Worm (Caenorhabditis elegans) whole organism, L4 larva: Measurements from ENCODE around the gene T08D10.3.

Experiments used
- F10B5.3 ChIP-seq: sonication (generic microtip); optimal IDR thresholded peaks from 2 replicates; lab custom pipeline; 2016; ENCODE audit warnings: mild to moderate bottlenecking, missing genetic modification characterization, missing compliant biosample characterization
- F37D6.2 ChIP-seq: sonication (generic microtip); optimal IDR thresholded peaks from 2 replicates; lab custom pipeline; 2016; ENCODE audit warnings: mild to moderate bottlenecking, missing genetic modification characterization, missing compliant biosample characterization
- T20F7.1 ChIP-seq: fragments of 200-800 bp; sonication (Bioruptor generic); optimal IDR thresholded peaks from 2 replicates; lab custom pipeline; 2018; ENCODE audit warnings: mild to moderate bottlenecking, missing genetic modification characterization, missing compliant biosample characterization
- Y105C5A.15 ChIP-seq: fragments of 200-800 bp; sonication (Bioruptor generic); IDR thresholded peaks from 2 replicates; pipeline ENCODE4 v1.3.6; 2022; ENCODE audit warnings: missing genetic modification characterization, missing compliant biosample characterization
- Y5F2A.4 ChIP-seq: fragments of 200-800 bp; sonication (Bioruptor generic); optimal IDR thresholded peaks from 2 replicates; lab custom pipeline; 2018; ENCODE audit warnings: mild to moderate bottlenecking, missing genetic modification characterization, missing compliant biosample characterization
- ZK337.2 ChIP-seq: fragments of 200-800 bp; sonication (Bioruptor generic); IDR thresholded peaks from 2 replicates; pipeline ENCODE4 v1.3.6; 2022; ENCODE audit warnings: missing genetic modification reagents, missing genetic modification characterization, missing compliant biosample characterization
- ZK546.5 ChIP-seq, 2 experiments: sonication (generic microtip); optimal IDR thresholded peaks; 2 replicates each; lab custom pipeline; 2017; ENCODE audit warnings: missing biosample characterization in 2 of 2, missing genetic modification characterization in 2 of 2
- ceh-82 ChIP-seq: sonication (generic microtip); optimal IDR thresholded peaks from 2 replicates; lab custom pipeline; 2017; ENCODE audit warnings: missing biosample characterization, missing genetic modification characterization
- daf-16 ChIP-seq, 3 experiments: sonication (generic microtip); optimal IDR thresholded peaks; 2 replicates each; lab custom pipeline; 2016 to 2017; ENCODE audit warnings: missing genetic modification characterization in 3 of 3, missing genetic modification reagents in 3 of 3, mild to moderate bottlenecking in 2 of 3, missing compliant biosample characterization in 2 of 3, missing biosample characterization in 1 of 3, moderate library complexity in 1 of 3
- daf-8 ChIP-seq: fragments of 200-800 bp; sonication (Bioruptor generic); IDR thresholded peaks from 2 replicates; pipeline ENCODE4 v1.3.6; 2022; ENCODE audit warnings: missing genetic modification characterization, missing compliant biosample characterization
- dmd-6 ChIP-seq: fragments of 200-800 bp; sonication (Bioruptor generic); IDR thresholded peaks from 2 replicates; pipeline ENCODE4 v1.3.6; 2022; ENCODE audit warnings: missing genetic modification reagents, missing genetic modification characterization, missing compliant biosample characterization
- dmd-8 ChIP-seq: fragments of 200-800 bp; sonication (Bioruptor generic); IDR thresholded peaks from 2 replicates; pipeline ENCODE4 v1.3.6; 2022; ENCODE audit warnings: missing genetic modification characterization, missing compliant biosample characterization
- dmd-9 ChIP-seq: fragments of 200-800 bp; sonication (Bioruptor generic); IDR thresholded peaks from 2 replicates; pipeline ENCODE4 v1.3.6; 2022; ENCODE audit warnings: missing genetic modification reagents, missing genetic modification characterization, missing compliant biosample characterization
- dpl-1 ChIP-seq: fragments of 150-350 bp; optimal IDR thresholded peaks from 2 replicates; lab custom pipeline; 2014; ENCODE audit warnings: missing biosample characterization, missing genetic modification reagents, missing genetic modification characterization
- duxl-1 ChIP-seq: sonication (generic microtip); optimal IDR thresholded peaks from 2 replicates; lab custom pipeline; 2016; ENCODE audit warnings: mild to moderate bottlenecking, missing genetic modification characterization, moderate library complexity, missing compliant biosample characterization; ENCODE audit not compliant: poor library complexity
- dve-1 ChIP-seq: sonication (generic microtip); optimal IDR thresholded peaks from 2 replicates; lab custom pipeline; 2017; ENCODE audit warnings: antibody characterized with exemption, mild to moderate bottlenecking, missing genetic modification characterization, missing compliant biosample characterization; ENCODE audit not compliant: insufficient read depth
- egl-43 ChIP-seq: fragments of 200-800 bp; sonication (Bioruptor generic); IDR thresholded peaks from 2 replicates; pipeline ENCODE4 v1.3.6; 2022; ENCODE audit warnings: missing genetic modification reagents, missing genetic modification characterization, missing compliant biosample characterization
- fkh-10 ChIP-seq: fragments of 150-350 bp; optimal IDR thresholded peaks from 2 replicates; lab custom pipeline; 2014; ENCODE audit warnings: missing biosample characterization, missing genetic modification reagents, missing genetic modification characterization
- gei-8 ChIP-seq: fragments of 200-800 bp; sonication (Bioruptor generic); optimal IDR thresholded peaks from 2 replicates; lab custom pipeline; 2018; ENCODE audit warnings: mild to moderate bottlenecking, missing genetic modification characterization, missing compliant biosample characterization
- hif-1 ChIP-seq, 2 experiments: sonication (generic microtip); optimal IDR thresholded peaks; 2 replicates each; lab custom pipeline; 2016 to 2017; ENCODE audit warnings: missing compliant biosample characterization in 2 of 2, missing genetic modification characterization in 2 of 2, missing genetic modification reagents in 2 of 2, missing genotype in 2 of 2, mild to moderate bottlenecking in 1 of 2
- hlh-11 ChIP-seq: fragments of 200-800 bp; sonication (Bioruptor generic); optimal IDR thresholded peaks from 2 replicates; lab custom pipeline; 2018; ENCODE audit warnings: mild to moderate bottlenecking, missing genetic modification characterization, missing compliant biosample characterization
- hlh-30 ChIP-seq: sonication (generic microtip); optimal IDR thresholded peaks from 2 replicates; lab custom pipeline; 2017; ENCODE audit warnings: antibody characterized with exemption, mild to moderate bottlenecking, missing genetic modification characterization, missing compliant biosample characterization; ENCODE audit not compliant: insufficient read depth
- hmg-1.1 ChIP-seq: fragments of 200-800 bp; sonication (Bioruptor generic); IDR thresholded peaks from 2 replicates; pipeline ENCODE4 v1.3.6; 2022; ENCODE audit warnings: missing genetic modification reagents, missing genetic modification characterization, missing compliant biosample characterization
- lim-7 ChIP-seq: fragments of 200-800 bp; sonication (Bioruptor generic); IDR thresholded peaks from 2 replicates; pipeline ENCODE4 v1.3.6; 2022; ENCODE audit warnings: missing genetic modification characterization, missing compliant biosample characterization
- lin-1 ChIP-seq: fragments of 200-800 bp; sonication (Bioruptor generic); IDR thresholded peaks from 2 replicates; pipeline ENCODE4 v1.3.6; 2022; ENCODE audit warnings: missing genetic modification reagents, missing genetic modification characterization, missing compliant biosample characterization
- lin-13 ChIP-seq: fragments of 150-350 bp; optimal IDR thresholded peaks from 2 replicates; lab custom pipeline; 2014; ENCODE audit warnings: missing biosample characterization, missing genetic modification reagents, missing genetic modification characterization
- lin-38 ChIP-seq: fragments of 200-800 bp; sonication (Bioruptor generic); IDR thresholded peaks from 2 replicates; pipeline ENCODE4 v1.3.6; 2022; ENCODE audit warnings: missing genetic modification reagents, missing genetic modification characterization, missing compliant biosample characterization
- mes-2 ChIP-seq: sonication (generic microtip); optimal IDR thresholded peaks from 2 replicates; lab custom pipeline; 2016; ENCODE audit warnings: missing genotype, mild to moderate bottlenecking, missing genetic modification characterization, missing compliant biosample characterization; ENCODE audit not compliant: poor library complexity, severe bottlenecking
- mxl-2 ChIP-seq: fragments of 200-800 bp; sonication (Bioruptor generic); conservative IDR thresholded peaks from 2 replicates; pipeline ENCODE4 v1.3.6; 2022; ENCODE audit warnings: missing genetic modification reagents, missing genetic modification characterization, missing compliant biosample characterization
- nhr-25 ChIP-seq: sonication (generic microtip); optimal IDR thresholded peaks from 2 replicates; lab custom pipeline; 2017; ENCODE audit warnings: missing genetic modification characterization, mild to moderate bottlenecking, missing compliant biosample characterization, antibody characterized with exemption, moderate library complexity, borderline replicate concordance; ENCODE audit not compliant: insufficient read depth
- nhr-41 ChIP-seq: fragments of 200-800 bp; sonication (Bioruptor generic); IDR thresholded peaks from 2 replicates; pipeline ENCODE4 v1.3.6; 2022; ENCODE audit warnings: missing genetic modification reagents, missing genetic modification characterization, missing compliant biosample characterization
- nhr-6 ChIP-seq: fragments of 150-350 bp; optimal IDR thresholded peaks from 2 replicates; lab custom pipeline; 2014; ENCODE audit warnings: missing biosample characterization, missing genetic modification characterization
- pqm-1 ChIP-seq: sonication (generic microtip); optimal IDR thresholded peaks from 2 replicates; lab custom pipeline; 2017; ENCODE audit warnings: missing biosample characterization, missing genetic modification characterization
- rbr-2 ChIP-seq: sonication (generic microtip); optimal IDR thresholded peaks from 2 replicates; lab custom pipeline; 2016; ENCODE audit warnings: missing genotype, missing genetic modification characterization, missing compliant biosample characterization
- snpc-1.2 ChIP-seq: fragments of 200-800 bp; sonication (Bioruptor generic); IDR thresholded peaks from 2 replicates; pipeline ENCODE4 v1.3.6; 2022; ENCODE audit warnings: missing genetic modification reagents, missing genetic modification characterization, missing compliant biosample characterization
- snpc-4 ChIP-seq: fragments of 150-350 bp; optimal IDR thresholded peaks from 2 replicates; lab custom pipeline; 2014; ENCODE audit warnings: missing biosample characterization, missing genetic modification characterization
- spr-1 ChIP-seq: sonication (generic microtip); optimal IDR thresholded peaks from 2 replicates; lab custom pipeline; 2016; ENCODE audit warnings: mild to moderate bottlenecking, missing genetic modification characterization, missing compliant biosample characterization
- spr-3 ChIP-seq: fragments of 200-800 bp; sonication (Bioruptor generic); optimal IDR thresholded peaks from 2 replicates; lab custom pipeline; 2018; ENCODE audit warnings: mild to moderate bottlenecking, missing genetic modification characterization, missing compliant biosample characterization
- tag-97 ChIP-seq: fragments of 200-800 bp; sonication (Bioruptor generic); IDR thresholded peaks from 2 replicates; pipeline ENCODE4 v1.3.6; 2022; ENCODE audit warnings: missing genetic modification characterization, missing compliant biosample characterization
- unc-130 ChIP-seq: sonication (generic microtip); optimal IDR thresholded peaks from 2 replicates; lab custom pipeline; 2016; ENCODE audit warnings: missing genetic modification reagents, missing genetic modification characterization, missing compliant biosample characterization
- unc-39 ChIP-seq: sonication (generic microtip); optimal IDR thresholded peaks from 2 replicates; lab custom pipeline; 2017; ENCODE audit warnings: missing biosample characterization, missing genetic modification characterization
- unc-62 ChIP-seq, 3 experiments: fragments of 150-350 bp in 1 of 3; sonication (generic microtip); optimal IDR thresholded peaks in 2 of 3; peaks in 1 of 3; 1 replicate in 1 of 3; 2 replicates in 2 of 3; lab custom pipeline; 2014 to 2017; ENCODE audit warnings: missing biosample characterization in 3 of 3, missing genetic modification characterization in 3 of 3, missing genetic modification reagents in 3 of 3, missing genotype in 1 of 3
- zag-1 ChIP-seq: fragments of 150-350 bp; optimal IDR thresholded peaks from 2 replicates; lab custom pipeline; 2014; ENCODE audit warnings: missing biosample characterization, missing genetic modification characterization
- zfp-2 ChIP-seq: sonication (generic microtip); optimal IDR thresholded peaks from 2 replicates; lab custom pipeline; 2016; ENCODE audit warnings: mild to moderate bottlenecking, missing genetic modification characterization, missing compliant biosample characterization
- zfp-3 ChIP-seq: fragments of 200-800 bp; sonication (Bioruptor generic); conservative IDR thresholded peaks from 2 replicates; pipeline ENCODE4 v1.3.6; 2022; ENCODE audit warnings: missing genetic modification reagents, missing genetic modification characterization, missing compliant biosample characterization
- zip-2 ChIP-seq: fragments of 150-350 bp; optimal IDR thresholded peaks from 2 replicates; lab custom pipeline; 2014; ENCODE audit warnings: missing biosample characterization, missing genetic modification characterization
- ztf-11 ChIP-seq: fragments of 150-350 bp; optimal IDR thresholded peaks from 2 replicates; lab custom pipeline; 2014; ENCODE audit warnings: missing biosample characterization, missing genetic modification characterization
- ztf-7 ChIP-seq: fragments of 150-350 bp; optimal IDR thresholded peaks from 2 replicates; lab custom pipeline; 2014; ENCODE audit warnings: missing biosample characterization, missing genetic modification characterization

The T08D10.3 gene

ce11 chrX:11962050-11962788 is 7.0 kb downstream of the T08D10.3 start (continued):
- TF ChIP-seq ztf-11 (no peak), tag-97 (GFP tag; lab: Robert Waterston, UW) (no peak), Y105C5A.15 (GFP tag; lab: Robert Waterston, UW) (no peak), rbr-2 (tag; lab: Kevin White, UChicago) (no peak), unc-62 (GFP tag; optimal IDR thresholded peaks at IDR 0.05 in 1 of 2; lab: Kevin White, UChicago) (no peak), unc-62 (tag; optimal IDR thresholded peaks at IDR 0.05; lab: Kevin White, UChicago) (no peak), ZK546.5 (tag; optimal IDR thresholded peaks at IDR 0.05; lab: Kevin White, UChicago) (no peak), ztf-7 (no peak), dve-1 (tag; lab: Kevin White, UChicago) (peak; percentile 77), F10B5.3 (no peak), mxl-2 (GFP tag; lab: Robert Waterston, UW) (no peak), ZK337.2 (GFP tag; lab: Robert Waterston, UW) (no peak), daf-8 (no peak), snpc-1.2 (GFP tag; lab: Robert Waterston, UW) (no peak), ceh-82 (tag; lab: Kevin White, UChicago) (no peak), zag-1 (tag; lab: Kevin White, UChicago) (no peak), fkh-10 (GFP tag; lab: Kevin White, UChicago) (no peak), F37D6.2 (tag; lab: Kevin White, UChicago) (no peak), T20F7.1 (GFP tag; lab: Kevin White, UChicago) (no peak), hlh-30 (tag; lab: Kevin White, UChicago) (no peak), lin-1 (GFP tag; lab: Robert Waterston, UW) (0 out of 2 replicates have a peak, but pooled peaks have one; percentile 39), hlh-11 (tag; lab: Kevin White, UChicago) (peak; percentile 86), spr-1 (no peak), dmd-9 (no peak), hmg-1.1 (GFP tag; lab: Robert Waterston, UW) (no peak), unc-130 (GFP tag; lab: Kevin White, UChicago) (no peak), egl-43 (no peak), dmd-6 (peak; percentile 81), lin-13 (GFP tag; lab: Kevin White, UChicago) (no peak), lim-7 (GFP tag; lab: Robert Waterston, UW) (no peak), dmd-8 (GFP tag; lab: Robert Waterston, UW) (no peak), snpc-4 (no peak), zfp-2 (tag; lab: Kevin White, UChicago) (no peak), nhr-25 (tag; lab: Kevin White, UChicago) (no peak), spr-3 (GFP tag; lab: Kevin White, UChicago) (no peak), pqm-1 (tag; lab: Kevin White, UChicago) (peak; percentile 33), nhr-41 (GFP tag; lab: Robert Waterston, UW) (peak; percentile 75; the same call in 1 of the 2 replicates), dpl-1 (GFP tag; lab: Kevin White, UChicago) (no peak), mes-2 (tag; lab: Kevin White, UChicago) (no peak), zfp-3 (GFP tag; lab: Robert Waterston, UW) (no peak), Y5F2A.4 (GFP tag; lab: Kevin White, UChicago) (no peak), lin-38 (GFP tag; lab: Robert Waterston, UW) (no peak), daf-16 (GFP tag; optimal IDR thresholded peaks at IDR 0.05; lab: Kevin White, UChicago) (no peak), daf-16 (tag; optimal IDR thresholded peaks at IDR 0.05; lab: Kevin White, UChicago) (peak; percentile 74), nhr-6 (tag; lab: Kevin White, UChicago) (no peak), unc-39 (tag; lab: Kevin White, UChicago) (no peak), gei-8 (GFP tag; lab: Kevin White, UChicago) (no peak), hif-1 (tag; optimal IDR thresholded peaks at IDR 0.05; lab: Kevin White, UChicago) (peak in 1 of 2 experiments; percentile 40), zip-2 (tag; lab: Kevin White, UChicago) (no peak), duxl-1 (tag; lab: Kevin White, UChicago) (no peak)
